Worm (Caenorhabditis elegans): ENCODE measurements around the gene cbp-2.

DNA sequence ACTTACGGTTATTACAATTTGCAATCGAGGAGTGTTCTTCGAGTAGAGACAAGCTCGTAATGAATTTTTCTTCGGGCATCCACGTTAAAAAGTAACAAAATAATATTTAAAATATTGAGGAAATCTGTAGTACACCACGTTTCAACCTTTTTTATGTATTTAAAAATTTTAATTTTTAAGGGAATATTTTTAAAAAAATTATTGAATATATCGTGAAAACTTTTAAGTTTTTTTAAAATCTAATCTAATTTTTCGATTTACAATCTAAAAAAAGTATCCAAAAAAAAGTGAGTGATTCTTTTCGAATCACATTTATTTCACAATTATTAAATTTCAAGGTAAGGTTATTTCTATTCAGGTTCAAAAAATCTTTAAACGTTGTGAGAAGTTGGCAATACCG, 21.7 kb downstream of the cbp-2 start, which contains the start of gene gln-2:
- TF ChIP-seq nhr-25 (tag; optimal IDR thresholded peaks at IDR 0.05; ENCODE audit: borderline replicate concordance, insufficient read depth): no peak
- no peak for TF ChIP-seq ztf-7 (tag; optimal IDR thresholded peaks at IDR 0.05)
- TF ChIP-seq Y75B8A.6 (GFP tag; IDR thresholded peaks at IDR 0.05): no peak
- no peak for TF ChIP-seq ztf-11 (tag; optimal IDR thresholded peaks at IDR 0.05)
- TF ChIP-seq lin-38 (GFP tag; IDR thresholded peaks at IDR 0.05): no peak
- TF ChIP-seq ama-1 (optimal IDR thresholded peaks at IDR 0.05): no peak
- TF ChIP-seq nhr-48 (tag; optimal IDR thresholded peaks at IDR 0.05): no peak
- no peak for TF ChIP-seq skn-1 (tag; optimal IDR thresholded peaks at IDR 0.05)
- no peak for TF ChIP-seq unc-130 (GFP tag; optimal IDR thresholded peaks at IDR 0.05)
- TF ChIP-seq daf-8 (GFP tag; IDR thresholded peaks at IDR 0.05): no peak
- no peak for TF ChIP-seq egl-27 (tag; optimal IDR thresholded peaks at IDR 0.05)
- TF ChIP-seq D1046.2 (GFP tag; IDR thresholded peaks at IDR 0.05): no peak

Data from whole organism, L4 larva.